Worm (Caenorhabditis elegans) whole organism, late embryonic: Measurements from ENCODE around the gene T03F6.4.

ENCODE experiments used
- ceh-31 ChIP-seq: sonication (generic microtip); optimal IDR thresholded peaks from 2 replicates; lab custom pipeline; 2016; ENCODE audit warnings: missing genetic modification characterization, missing compliant biosample characterization
- ceh-6 ChIP-seq: fragments of 200-800 bp; sonication (Bioruptor generic); optimal IDR thresholded peaks from 2 replicates; lab custom pipeline; 2018; ENCODE audit warnings: mild to moderate bottlenecking, missing genetic modification characterization, missing compliant biosample characterization
- elt-2 ChIP-seq: sonication (generic microtip); optimal IDR thresholded peaks from 2 replicates; lab custom pipeline; 2016; ENCODE audit warnings: missing genetic modification reagents, missing genetic modification characterization, missing compliant biosample characterization
- lin-11 ChIP-seq: fragments of 200-800 bp; sonication (Bioruptor generic); optimal IDR thresholded peaks from 2 replicates; lab custom pipeline; 2018; ENCODE audit warnings: mild to moderate bottlenecking, missing genetic modification characterization, missing compliant biosample characterization
- nhr-11 ChIP-seq: fragments of 150-350 bp; optimal IDR thresholded peaks from 2 replicates; lab custom pipeline; 2014; ENCODE audit warnings: missing biosample characterization, missing genetic modification characterization
- nhr-232 ChIP-seq: sonication (generic microtip); optimal IDR thresholded peaks from 2 replicates; lab custom pipeline; 2016; ENCODE audit warnings: missing genetic modification characterization, missing compliant biosample characterization
- pha-4 ChIP-seq: fragments of 150-350 bp; optimal IDR thresholded peaks from 2 replicates; lab custom pipeline; 2018; ENCODE audit warnings: missing biosample characterization, missing genetic modification reagents, missing genetic modification characterization
- pqm-1 ChIP-seq: sonication (generic microtip); optimal IDR thresholded peaks from 2 replicates; lab custom pipeline; 2016; ENCODE audit warnings: missing genetic modification characterization, missing compliant biosample characterization
- rnt-1 ChIP-seq: sonication (generic microtip); optimal IDR thresholded peaks from 2 replicates; lab custom pipeline; 2016; ENCODE audit warnings: missing genetic modification characterization, missing compliant biosample characterization
- sox-2 ChIP-seq: fragments of 200-800 bp; sonication (Bioruptor generic); IDR thresholded peaks from 2 replicates; pipeline ENCODE4 v1.3.6; 2022; ENCODE audit warnings: missing genetic modification reagents, missing genetic modification characterization, missing compliant biosample characterization
- ttx-3 ChIP-seq: sonication (generic microtip); optimal IDR thresholded peaks from 2 replicates; lab custom pipeline; 2016; ENCODE audit warnings: missing genetic modification reagents, missing genetic modification characterization, missing compliant biosample characterization
- unc-55 ChIP-seq: sonication (generic microtip); optimal IDR thresholded peaks from 2 replicates; lab custom pipeline; 2017; ENCODE audit warnings: missing biosample characterization, missing genetic modification reagents, missing genetic modification characterization

DNA sequence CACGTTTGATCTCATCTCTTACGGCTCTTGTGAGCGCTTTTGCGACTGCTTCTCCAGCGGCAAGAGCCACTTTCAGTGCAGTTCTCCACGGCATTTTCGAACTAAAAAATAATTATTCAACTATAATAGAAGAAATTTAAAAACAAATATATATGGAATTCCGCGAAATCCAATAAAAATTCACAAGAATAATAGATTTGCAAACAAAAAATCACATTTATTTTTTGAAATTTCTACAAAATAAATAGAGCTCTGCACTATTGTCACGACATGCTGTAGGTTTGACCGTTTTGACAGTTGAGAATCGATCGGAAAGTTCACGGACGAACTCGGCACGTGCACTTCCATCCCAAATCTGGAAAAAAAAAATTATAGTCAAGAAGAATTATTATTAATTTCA lies 49.6 kb downstream of the T03F6.4 start, which contains the start of gene F45G2.8:
- TF ChIP-seq pha-4, result no peak
- TF ChIP-seq nhr-232, result no peak
- TF ChIP-seq elt-2 (tag; lab: Kevin White, UChicago), result no peak
- TF ChIP-seq ttx-3 (tag; lab: Kevin White, UChicago), result no peak
- no peak for TF ChIP-seq ceh-31
- TF ChIP-seq sox-2 (GFP tag; lab: Robert Waterston, UW), result no peak
- no peak for TF ChIP-seq pqm-1 (tag; lab: Kevin White, UChicago)
- TF ChIP-seq unc-55 (GFP tag; lab: Kevin White, UChicago), result no peak
- TF ChIP-seq rnt-1 (tag; lab: Kevin White, UChicago), result no peak
- TF ChIP-seq ceh-6, result no peak
- no peak for TF ChIP-seq nhr-11 (tag; lab: Kevin White, UChicago)
- no peak for TF ChIP-seq lin-11 (tag; lab: Kevin White, UChicago)
